Worm (Caenorhabditis elegans): ENCODE results near the gene K11H12.9.

DNA sequence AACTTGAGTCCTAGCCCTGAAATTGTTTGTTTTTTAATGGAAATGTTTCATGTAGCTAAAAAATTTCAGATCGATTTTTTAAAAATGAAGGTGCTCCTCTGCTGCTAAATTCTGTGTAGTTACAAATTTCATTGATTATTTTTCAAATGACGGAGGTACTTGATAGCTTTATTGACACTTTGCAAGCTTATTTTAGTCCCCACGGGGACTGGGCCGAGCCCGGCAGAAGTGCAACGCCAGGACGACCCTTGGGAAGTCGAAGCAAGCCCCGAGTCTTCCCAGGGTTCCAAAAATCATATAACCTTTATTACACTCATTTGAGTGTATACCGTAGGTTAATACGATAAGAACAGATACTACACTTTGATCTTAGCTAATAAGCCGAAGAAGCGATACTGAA lies 25.6 kb upstream of the K11H12.9 start:
- TF ChIP-seq lin-13 (GFP tag; optimal IDR thresholded peaks at IDR 0.05), result no peak
- no peak for TF ChIP-seq lsy-2 (tag; optimal IDR thresholded peaks at IDR 0.05)
- TF ChIP-seq blmp-1 (tag; optimal IDR thresholded peaks at IDR 0.05; ENCODE audit: insufficient read depth), result no peak
- no peak for TF ChIP-seq ztf-11 (tag; optimal IDR thresholded peaks at IDR 0.05)
- TF ChIP-seq R02D3.7 (tag; optimal IDR thresholded peaks at IDR 0.05), result no peak
- TF ChIP-seq nhr-129 (tag; optimal IDR thresholded peaks at IDR 0.05), result no peak
- no peak for TF ChIP-seq unc-62 (GFP tag; optimal IDR thresholded peaks at IDR 0.05)
- no peak for TF ChIP-seq nhr-25 (tag; optimal IDR thresholded peaks at IDR 0.05)
- no peak for TF ChIP-seq egl-27 (tag; optimal IDR thresholded peaks at IDR 0.05)
- no peak for TF ChIP-seq snpc-4 (tag; optimal IDR thresholded peaks at IDR 0.05)
- no peak for TF ChIP-seq nhr-21 (tag; optimal IDR thresholded peaks at IDR 0.05)
